Fruit fly (Drosophila melanogaster) whole organism, embryonic: ENCODE measurements around the gene Arl4.

ENCODE experiments used
- ATbp ChIP-seq: fragments of 200-800 bp; sonication (Bioruptor generic); optimal IDR thresholded peaks from 2 replicates; lab custom pipeline; 2017; ENCODE audit warnings: missing biosample characterization, mild to moderate bottlenecking, missing genetic modification characterization, missing genetic modification reagents
- Adf1 ChIP-seq: fragments of 200-800 bp; sonication (Bioruptor generic); IDR thresholded peaks from 2 replicates; pipeline ENCODE4 v1.3.6; 2022; ENCODE audit warnings: missing biosample characterization, missing genetic modification characterization
- BEAF-32 ChIP-seq: fragments of 200-800 bp; sonication (Bioruptor generic); optimal IDR thresholded peaks from 3 replicates; lab custom pipeline; 2017; ENCODE audit warnings: missing biosample characterization, missing genetic modification characterization, mild to moderate bottlenecking, moderate library complexity, missing genetic modification reagents
- Bgb ChIP-seq: fragments of 200-800 bp; sonication (Bioruptor generic); IDR thresholded peaks from 2 replicates; pipeline ENCODE4 v1.3.6; 2022; ENCODE audit warnings: missing biosample characterization, missing genetic modification characterization; ENCODE audit not compliant: partially characterized antibody
- CG10543 ChIP-seq: fragments of 200-800 bp; sonication (Bioruptor generic); optimal IDR thresholded peaks from 3 replicates; lab custom pipeline; 2017; ENCODE audit warnings: missing biosample characterization, mild to moderate bottlenecking, missing genetic modification characterization, moderate library complexity
- CG11398 ChIP-seq: fragments of 200-800 bp; sonication (Bioruptor generic); optimal IDR thresholded peaks from 2 replicates; lab custom pipeline; 2016; ENCODE audit warnings: missing biosample characterization, missing genetic modification characterization
- CG11723 ChIP-seq: fragments of 200-800 bp; sonication (Bioruptor generic); optimal IDR thresholded peaks from 2 replicates; lab custom pipeline; 2017; ENCODE audit warnings: missing biosample characterization, mild to moderate bottlenecking, missing genetic modification characterization
- CG13287 ChIP-seq: fragments of 200-800 bp; sonication (Bioruptor generic); IDR thresholded peaks from 2 replicates; pipeline ENCODE4 v1.3.6; 2022; ENCODE audit warnings: missing biosample characterization, missing genetic modification characterization; ENCODE audit not compliant: partially characterized antibody
- CG1647 ChIP-seq: fragments of 200-800 bp; sonication (Bioruptor generic); optimal IDR thresholded peaks from 3 replicates; lab custom pipeline; 2016; ENCODE audit warnings: missing biosample characterization, missing genetic modification characterization
- CG16863 ChIP-seq: fragments of 200-800 bp; sonication (Bioruptor generic); optimal IDR thresholded peaks from 3 replicates; lab custom pipeline; 2016; ENCODE audit warnings: missing biosample characterization, missing genetic modification characterization
- CG17361 ChIP-seq: fragments of 200-800 bp; sonication (Bioruptor generic); IDR thresholded peaks from 3 replicates; pipeline ENCODE4 v1.3.6; 2022; ENCODE audit warnings: missing biosample characterization, missing genetic modification characterization
- CG18262 ChIP-seq: fragments of 200-800 bp; optimal IDR thresholded peaks from 3 replicates; lab custom pipeline; 2019; ENCODE audit warnings: missing biosample characterization, mild to moderate bottlenecking, missing genetic modification characterization, moderate library complexity
- CG2202 ChIP-seq: fragments of 200-800 bp; sonication (Bioruptor generic); optimal IDR thresholded peaks from 2 replicates; lab custom pipeline; 2018; ENCODE audit warnings: missing biosample characterization, mild to moderate bottlenecking, missing genetic modification characterization
- CG34422 ChIP-seq: fragments of 200-800 bp; sonication (Bioruptor generic); IDR thresholded peaks from 3 replicates; pipeline ENCODE4 v1.3.6; 2022; ENCODE audit warnings: missing biosample characterization, missing genetic modification characterization
- CG4328 ChIP-seq: fragments of 200-800 bp; sonication (Bioruptor generic); optimal IDR thresholded peaks from 3 replicates; lab custom pipeline; 2017; ENCODE audit warnings: missing biosample characterization, missing genetic modification reagents, missing genetic modification characterization
- CG4730 ChIP-seq: fragments of 200-800 bp; sonication (Bioruptor generic); IDR thresholded peaks from 2 replicates; pipeline ENCODE4 v1.3.6; 2022; ENCODE audit warnings: missing biosample characterization, missing genetic modification characterization
- CG6689 ChIP-seq: fragments of 200-800 bp; sonication (Bioruptor generic); IDR thresholded peaks from 2 replicates; pipeline ENCODE4 v1.3.6; 2022; ENCODE audit warnings: missing biosample characterization, missing genetic modification characterization
- CG6765 ChIP-seq: fragments of 200-800 bp; sonication (Bioruptor generic); optimal IDR thresholded peaks from 3 replicates; lab custom pipeline; 2017; ENCODE audit warnings: missing biosample characterization, mild to moderate bottlenecking, missing genetic modification characterization
- CG7786 ChIP-seq: fragments of 200-800 bp; sonication (Bioruptor generic); optimal IDR thresholded peaks from 2 replicates; lab custom pipeline; 2016; ENCODE audit warnings: missing biosample characterization, missing genetic modification characterization
- CG8478 ChIP-seq: fragments of >200 bp; optimal IDR thresholded peaks from 2 replicates; lab custom pipeline; 2018
- CG8924 ChIP-seq: fragments of 200-800 bp; optimal IDR thresholded peaks from 3 replicates; lab custom pipeline; 2019; ENCODE audit warnings: missing biosample characterization, mild to moderate bottlenecking, missing genetic modification characterization, moderate library complexity
- CG9215 ChIP-seq: fragments of 200-800 bp; sonication (Bioruptor generic); IDR thresholded peaks from 2 replicates; pipeline ENCODE4 v1.3.6; 2022; ENCODE audit warnings: missing biosample characterization, missing genetic modification characterization
- CG9727 ChIP-seq: fragments of 200-800 bp; sonication (Bioruptor generic); optimal IDR thresholded peaks from 3 replicates; lab custom pipeline; 2017; ENCODE audit warnings: missing biosample characterization, mild to moderate bottlenecking, missing genetic modification characterization
- Dfd ChIP-seq, 2 experiments: fragments of >200 bp; optimal IDR thresholded peaks; 2 replicates each; lab custom pipeline; 2017; ENCODE audit warnings: missing biosample characterization in 2 of 2, missing genetic modification characterization in 2 of 2
- Dref ChIP-seq: fragments of 200-800 bp; sonication (Bioruptor generic); IDR thresholded peaks from 2 replicates; pipeline ENCODE4 v1.3.6; 2022; ENCODE audit warnings: missing biosample characterization, missing genetic modification characterization
- Ets97D ChIP-seq: fragments of 200-800 bp; sonication (Bioruptor generic); optimal IDR thresholded peaks from 3 replicates; lab custom pipeline; 2016; ENCODE audit warnings: missing biosample characterization, missing genetic modification characterization
- Fer3 ChIP-seq: fragments of 200-800 bp; sonication (Bioruptor generic); optimal IDR thresholded peaks from 2 replicates; lab custom pipeline; 2018; ENCODE audit warnings: missing biosample characterization, mild to moderate bottlenecking, missing genetic modification characterization, moderate library complexity
- Lhr ChIP-seq: fragments of 200-800 bp; sonication (Bioruptor generic); optimal IDR thresholded peaks from 3 replicates; lab custom pipeline; 2017; ENCODE audit warnings: mild to moderate bottlenecking, missing biosample characterization, missing genetic modification reagents, missing genetic modification characterization
- MESR4 ChIP-seq: fragments of 200-800 bp; sonication (Bioruptor generic); optimal IDR thresholded peaks from 2 replicates; lab custom pipeline; 2018; ENCODE audit warnings: missing biosample characterization, mild to moderate bottlenecking, missing genetic modification characterization, moderate library complexity
- Med ChIP-seq: fragments of 200-800 bp; sonication (Bioruptor generic); peaks from one replicate; lab custom pipeline; 2016; ENCODE audit warnings: missing biosample characterization, missing genetic modification characterization, mild to moderate bottlenecking, inconsistent platforms, moderate library complexity
- Mes4 ChIP-seq: fragments of 200-800 bp; sonication (Bioruptor generic); optimal IDR thresholded peaks from 2 replicates; lab custom pipeline; 2016; ENCODE audit warnings: missing biosample characterization, missing genetic modification characterization
- Nf-YB ChIP-seq: fragments of 200-800 bp; sonication (Bioruptor generic); optimal IDR thresholded peaks from 3 replicates; lab custom pipeline; 2019; ENCODE audit warnings: missing biosample characterization, mild to moderate bottlenecking, missing genetic modification characterization, moderate library complexity
- Optix ChIP-seq: fragments of 200-800 bp; sonication (Bioruptor generic); IDR thresholded peaks from 3 replicates; pipeline ENCODE4 v1.3.6; 2022; ENCODE audit warnings: missing biosample characterization, missing genetic modification characterization
- Sox100B ChIP-seq: fragments of 200-800 bp; sonication (Bioruptor generic); optimal IDR thresholded peaks from 3 replicates; lab custom pipeline; 2018; ENCODE audit warnings: missing biosample characterization, mild to moderate bottlenecking, missing genetic modification characterization
- Trl ChIP-seq, 3 experiments: fragments of >200 bp in 2 of 3; fragments of 200-800 bp in 1 of 3; sonication (Bioruptor generic) in 1 of 3; optimal IDR thresholded peaks; 2 replicates in 1 of 3; 3 replicates in 2 of 3; lab custom pipeline; 2016 to 2017; ENCODE audit warnings: missing biosample characterization in 1 of 3, missing genetic modification characterization in 1 of 3
- al ChIP-seq: fragments of 200-800 bp; sonication (Bioruptor generic); IDR thresholded peaks from 2 replicates; pipeline ENCODE4 v1.3.6; 2022; ENCODE audit warnings: missing biosample characterization, missing genetic modification characterization
- bab2 ChIP-seq: fragments of 200-800 bp; sonication (Bioruptor generic); optimal IDR thresholded peaks from 2 replicates; lab custom pipeline; 2016; ENCODE audit warnings: missing biosample characterization, missing genetic modification characterization
- chm ChIP-seq: fragments of 200-800 bp; sonication (Bioruptor generic); IDR thresholded peaks from 2 replicates; pipeline ENCODE4 v1.3.6; 2022; ENCODE audit warnings: missing biosample characterization, missing genetic modification characterization
- crc ChIP-seq: fragments of 200-800 bp; sonication (Bioruptor generic); optimal IDR thresholded peaks from 2 replicates; lab custom pipeline; 2016; ENCODE audit warnings: missing biosample characterization, missing genetic modification characterization
- dmrt99B ChIP-seq: fragments of 200-800 bp; sonication (Bioruptor generic); optimal IDR thresholded peaks from 2 replicates; lab custom pipeline; 2018; ENCODE audit warnings: missing biosample characterization, mild to moderate bottlenecking, missing genetic modification characterization, moderate library complexity
- gcm ChIP-seq: fragments of 200-800 bp; sonication (Bioruptor generic); optimal IDR thresholded peaks from 2 replicates; lab custom pipeline; 2019; ENCODE audit warnings: missing biosample characterization, mild to moderate bottlenecking, missing genetic modification characterization, moderate library complexity
- gsb-n ChIP-seq: fragments of 200-800 bp; sonication (Bioruptor generic); optimal IDR thresholded peaks from 3 replicates; lab custom pipeline; 2018; ENCODE audit warnings: missing biosample characterization, mild to moderate bottlenecking, missing genetic modification characterization
- kay ChIP-seq: fragments of 200-800 bp; sonication (Bioruptor generic); optimal IDR thresholded peaks from 2 replicates; lab custom pipeline; 2016; ENCODE audit warnings: missing biosample characterization, missing genetic modification characterization
- mirr ChIP-seq: fragments of 200-800 bp; sonication (Bioruptor generic); optimal IDR thresholded peaks from 3 replicates; lab custom pipeline; 2018; ENCODE audit warnings: missing biosample characterization, mild to moderate bottlenecking, missing genetic modification characterization
- nerfin-1 ChIP-seq: fragments of 200-800 bp; sonication (Bioruptor generic); optimal IDR thresholded peaks from 3 replicates; lab custom pipeline; 2019; ENCODE audit warnings: missing biosample characterization, mild to moderate bottlenecking, missing genetic modification characterization, moderate library complexity
- nerfin-2 ChIP-seq: fragments of 200-800 bp; sonication (Bioruptor generic); IDR thresholded peaks from 2 replicates; pipeline ENCODE4 v1.3.6; 2022; ENCODE audit warnings: missing biosample characterization, missing genetic modification characterization; ENCODE audit not compliant: partially characterized antibody
- org-1 ChIP-seq: fragments of 200-800 bp; sonication (Bioruptor generic); optimal IDR thresholded peaks from 2 replicates; lab custom pipeline; 2017; ENCODE audit warnings: missing biosample characterization, missing genetic modification characterization
- ranshi ChIP-seq: fragments of 200-800 bp; sonication (Bioruptor generic); IDR thresholded peaks from 2 replicates; pipeline ENCODE4 v1.3.6; 2022; ENCODE audit warnings: missing biosample characterization, missing genetic modification characterization
- sens ChIP-seq: fragments of 200-800 bp; sonication (Bioruptor generic); peaks from one replicate; lab custom pipeline; 2016; ENCODE audit warnings: missing biosample characterization, missing genetic modification characterization
- sim ChIP-seq: fragments of 200-800 bp; sonication (Bioruptor generic); IDR thresholded peaks from 2 replicates; pipeline ENCODE4 v1.3.6; 2022; ENCODE audit warnings: missing biosample characterization, missing genetic modification characterization
- so ChIP-seq: fragments of 200-800 bp; sonication (Bioruptor generic); IDR thresholded peaks from 3 replicates; pipeline ENCODE4 v1.3.6; 2022; ENCODE audit warnings: missing biosample characterization, missing genetic modification characterization
- sqz ChIP-seq: fragments of 200-800 bp; sonication (Bioruptor generic); optimal IDR thresholded peaks from 3 replicates; lab custom pipeline; 2018; ENCODE audit warnings: missing biosample characterization, mild to moderate bottlenecking, missing genetic modification characterization

Gene Arl4

dm6 chr4:180780-181179, 1.6 kb upstream of the Arl4 start (continued):
- TF ChIP-seq CG4328 (GFP tag; lab: Kevin White, UChicago), result no peak
- TF ChIP-seq sim (GFP tag; lab: Robert Waterston, UW), result no peak
- no peak for TF ChIP-seq CG9215
- TF ChIP-seq ATbp, result no peak
- no peak for TF ChIP-seq dmrt99B (tag; lab: Kevin White, UChicago)
- TF ChIP-seq CG8924 (tag; lab: Kevin White, UChicago), result no peak
- no peak for TF ChIP-seq Nf-YB (GFP tag; lab: Kevin White, UChicago)
- TF ChIP-seq CG6765 (GFP tag; lab: Kevin White, UChicago), result no peak
- TF ChIP-seq CG6689 (GFP tag; lab: Robert Waterston, UW), result no peak
- TF ChIP-seq gcm (GFP tag; lab: Kevin White, UChicago), result no peak
- no peak for TF ChIP-seq mirr (GFP tag; lab: Kevin White, UChicago)
- TF ChIP-seq CG2202 (tag; lab: Kevin White, UChicago), result no peak
- TF ChIP-seq Mes4, result peak; percentile 18
- TF ChIP-seq gsb-n (tag; lab: Kevin White, UChicago), result no peak
- TF ChIP-seq al, result no peak
- TF ChIP-seq Bgb, result no peak
- no peak for TF ChIP-seq CG7786
- peak; percentile 32 for TF ChIP-seq BEAF-32 (GFP tag; lab: Kevin White, UChicago)
- no peak for TF ChIP-seq Trl (optimal IDR thresholded peaks at IDR 0.05; lab: Kevin White, UChicago)
- no peak for TF ChIP-seq Trl (GFP tag; optimal IDR thresholded peaks at IDR 0.05; lab: Kevin White, UChicago)
- TF ChIP-seq CG1647 (GFP tag; lab: Kevin White, UChicago), result no peak
- no peak for TF ChIP-seq Optix
- no peak for TF ChIP-seq so (GFP tag; lab: Robert Waterston, UW)
- no peak for TF ChIP-seq chm (GFP tag; lab: Robert Waterston, UW)
- TF ChIP-seq ranshi, result no peak
- TF ChIP-seq org-1, result no peak
- TF ChIP-seq CG11398 (GFP tag; lab: Kevin White, UChicago), result no peak
- no peak for TF ChIP-seq crc (GFP tag; lab: Kevin White, UChicago)
- TF ChIP-seq Med (GFP tag; lab: Kevin White, UChicago), result peak; percentile 80
- no peak for TF ChIP-seq Fer3 (tag; lab: Kevin White, UChicago)
- no peak for TF ChIP-seq sqz (GFP tag; lab: Kevin White, UChicago)
- peak; percentile 7 for TF ChIP-seq kay (GFP tag; lab: Kevin White, UChicago)
- TF ChIP-seq CG8478 (lab: Kevin White, UChicago), result no peak
- no peak for TF ChIP-seq CG4730
- no peak for TF ChIP-seq bab2 (GFP tag; lab: Kevin White, UChicago)
- TF ChIP-seq Lhr (GFP tag; lab: Kevin White, UChicago), result no peak
- no peak for TF ChIP-seq CG13287 (GFP tag; lab: Robert Waterston, UW)
- no peak for TF ChIP-seq CG18262 (tag; lab: Kevin White, UChicago)
- TF ChIP-seq MESR4, result no peak
- no peak for TF ChIP-seq nerfin-2 (GFP tag; lab: Robert Waterston, UW)
- TF ChIP-seq CG17361 (GFP tag; lab: Robert Waterston, UW), result no peak
- TF ChIP-seq CG16863 (GFP tag; lab: Kevin White, UChicago), result no peak
- TF ChIP-seq nerfin-1 (tag; lab: Kevin White, UChicago), result no peak
- no peak for TF ChIP-seq Adf1 (GFP tag; lab: Robert Waterston, UW)
- TF ChIP-seq CG11723 (GFP tag; lab: Kevin White, UChicago), result peak; percentile 73
- no peak for TF ChIP-seq Dref (GFP tag; lab: Robert Waterston, UW)
- no peak for TF ChIP-seq CG10543 (GFP tag; lab: Kevin White, UChicago)
- no peak for TF ChIP-seq CG9727
- TF ChIP-seq CG34422 (GFP tag; lab: Robert Waterston, UW), result no peak
- TF ChIP-seq Sox100B, result no peak
- no peak for TF ChIP-seq Dfd (GFP tag; optimal IDR thresholded peaks at IDR 0.05; lab: Kevin White, UChicago)
- TF ChIP-seq Ets97D (GFP tag; lab: Kevin White, UChicago), result peak; percentile 33
- TF ChIP-seq sens, result peak; percentile 85
